Fruit fly (Drosophila melanogaster): ENCODE data around the gene CG32750.

DNA sequence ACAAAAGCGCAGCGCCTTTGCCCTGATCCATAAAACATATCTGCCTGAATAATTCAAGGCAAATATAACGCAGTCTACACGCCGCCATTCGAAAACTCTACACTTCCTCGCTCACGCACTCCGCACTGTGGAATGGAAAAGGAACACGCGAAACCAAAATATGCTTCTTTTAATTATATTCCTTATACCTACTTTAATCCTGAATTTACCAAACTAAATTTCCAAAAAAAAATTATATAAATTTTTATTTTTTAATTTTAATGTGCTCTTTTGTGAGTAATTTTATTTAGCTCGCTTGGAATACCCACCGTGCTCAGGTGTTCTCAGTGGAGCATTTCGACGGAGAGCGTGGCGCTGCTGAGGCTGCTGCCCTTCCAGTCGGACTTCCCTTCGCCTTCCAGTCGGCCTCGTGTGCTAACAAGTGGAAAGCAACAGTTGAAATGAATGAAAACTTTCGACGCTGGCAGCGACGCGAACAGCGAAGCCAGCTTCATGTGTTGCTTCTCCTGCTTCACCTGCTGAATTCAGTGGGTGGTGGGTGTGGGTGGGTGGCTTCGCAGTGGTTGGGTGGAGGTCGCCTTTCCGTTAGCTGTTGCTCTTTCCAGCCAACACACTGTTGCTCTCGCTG is 2.9 kb downstream of the CG32750 start:
- TF ChIP-seq CG33017 (tag; optimal IDR thresholded peaks at IDR 0.05) (peak; percentile 82), cnc (optimal IDR thresholded peaks at IDR 0.05) (no peak), Hr96 (GFP tag; optimal IDR thresholded peaks at IDR 0.05) (peak; percentile 12), toe (GFP tag; optimal IDR thresholded peaks at IDR 0.05) (peak; percentile 5), Mnt (GFP tag; optimal IDR thresholded peaks at IDR 0.05) (peak; percentile 35), ovo (GFP tag; optimal IDR thresholded peaks at IDR 0.05) (no peak), kay (GFP tag; ENCODE audit: borderline replicate concordance) (no peak), bab1 (GFP tag; optimal IDR thresholded peaks at IDR 0.05) (no peak), tj (GFP tag; optimal IDR thresholded peaks at IDR 0.05) (peak; percentile 16), Crg-1 (GFP tag; optimal IDR thresholded peaks at IDR 0.05) (no peak), CG14711 (tag; optimal IDR thresholded peaks at IDR 0.05) (peak; percentile 79), CG1620 (GFP tag; optimal IDR thresholded peaks at IDR 0.05) (no peak), CG11617 (GFP tag; optimal IDR thresholded peaks at IDR 0.05) (peak; percentile 66)

Data from whole organism, adult.